Worm (Caenorhabditis elegans) whole organism, L1 larva: ENCODE data around the gene C01G10.18.
A peak's percentile ranks its signal among the peaks of the same experiment; 100 is the strongest.

Source experiments
- C16A3.4 ChIP-seq: fragments of 150-350 bp; optimal IDR thresholded peaks from 2 replicates; lab custom pipeline; 2014; ENCODE audit warnings: missing biosample characterization, missing genetic modification characterization
- alr-1 ChIP-seq: fragments of 200-800 bp; sonication (Bioruptor generic); optimal IDR thresholded peaks from 2 replicates; lab custom pipeline; 2018; ENCODE audit warnings: borderline replicate concordance, mild to moderate bottlenecking, missing genetic modification characterization, missing compliant biosample characterization
- aly-2 ChIP-seq: fragments of 150-350 bp; optimal IDR thresholded peaks from 2 replicates; lab custom pipeline; 2014; ENCODE audit warnings: missing biosample characterization, missing genetic modification characterization
- blmp-1 ChIP-seq: fragments of 150-350 bp; optimal IDR thresholded peaks from 2 replicates; lab custom pipeline; 2014; ENCODE audit warnings: missing biosample characterization, missing genetic modification characterization
- ceh-63 ChIP-seq: fragments of 200-800 bp; sonication (Bioruptor generic); optimal IDR thresholded peaks from 2 replicates; lab custom pipeline; 2018; ENCODE audit warnings: mild to moderate bottlenecking, missing genetic modification characterization, missing compliant biosample characterization
- ceh-82 ChIP-seq, 3 experiments: fragments of 150-350 bp in 1 of 3; sonication (generic microtip) in 2 of 3; optimal IDR thresholded peaks; 2 replicates each; lab custom pipeline; 2014 to 2017; ENCODE audit warnings: missing biosample characterization in 3 of 3, missing genetic modification characterization in 3 of 3
- ceh-90 ChIP-seq: sonication (generic microtip); optimal IDR thresholded peaks from 2 replicates; lab custom pipeline; 2016; ENCODE audit warnings: missing genetic modification characterization, missing compliant biosample characterization
- ces-1 ChIP-seq: fragments of 150-350 bp; optimal IDR thresholded peaks from 2 replicates; lab custom pipeline; 2014; ENCODE audit warnings: missing biosample characterization, missing genetic modification reagents, missing genetic modification characterization
- efl-1 ChIP-seq, 4 experiments: fragments of 150-350 bp; optimal IDR thresholded peaks in 3 of 4; peaks in 1 of 4; 1 replicate in 1 of 4; 2 replicates in 3 of 4; lab custom pipeline; 2014; ENCODE audit warnings: missing biosample characterization in 2 of 4, missing genetic modification characterization in 2 of 4, missing genetic modification reagents in 2 of 4
- efl-3 ChIP-seq: fragments of 200-800 bp; sonication (Bioruptor generic); optimal IDR thresholded peaks from 2 replicates; lab custom pipeline; 2018; ENCODE audit warnings: mild to moderate bottlenecking, missing genetic modification characterization, missing compliant biosample characterization
- elt-3 ChIP-seq, 6 experiments: fragments of 150-350 bp in 1 of 6; sonication (generic microtip); optimal IDR thresholded peaks; 2 replicates each; lab custom pipeline; 2017 to 2018; ENCODE audit warnings: missing biosample characterization in 6 of 6, missing genetic modification characterization in 6 of 6, inconsistent platforms in 1 of 6
- fkh-4 ChIP-seq: sonication (generic microtip); optimal IDR thresholded peaks from 2 replicates; lab custom pipeline; 2016; ENCODE audit warnings: missing compliant biosample characterization, missing genetic modification characterization, borderline replicate concordance
- fos-1 ChIP-seq: fragments of 150-350 bp; optimal IDR thresholded peaks from 2 replicates; lab custom pipeline; 2014; ENCODE audit warnings: missing biosample characterization, missing genetic modification characterization
- grh-1 ChIP-seq: fragments of 200-800 bp; sonication (Bioruptor generic); IDR thresholded peaks from 2 replicates; pipeline ENCODE4 v1.3.6; 2022; ENCODE audit warnings: missing genetic modification reagents, missing genetic modification characterization, missing compliant biosample characterization
- lin-14 ChIP-seq: fragments of 200-800 bp; sonication (Bioruptor generic); optimal IDR thresholded peaks from 2 replicates; lab custom pipeline; 2018; ENCODE audit warnings: mild to moderate bottlenecking, missing genetic modification characterization, moderate library complexity, missing compliant biosample characterization
- lin-15B ChIP-seq: fragments of 150-350 bp; sonication (generic microtip); optimal IDR thresholded peaks from 3 replicates; lab custom pipeline; 2014; ENCODE audit warnings: missing biosample characterization, missing genetic modification characterization
- lin-35 ChIP-seq, 2 experiments: fragments of 150-350 bp; optimal IDR thresholded peaks; 2 replicates each; lab custom pipeline; 2014; ENCODE audit warnings: missing biosample characterization in 2 of 2, missing genetic modification characterization in 2 of 2, missing genetic modification reagents in 2 of 2
- lin-39 ChIP-seq: fragments of 150-350 bp; optimal IDR thresholded peaks from 2 replicates; lab custom pipeline; 2014; ENCODE audit warnings: missing biosample characterization, missing genetic modification reagents, missing genetic modification characterization
- lsy-2 ChIP-seq, 2 experiments: fragments of 150-350 bp; optimal IDR thresholded peaks; 2 replicates each; lab custom pipeline; 2014; ENCODE audit warnings: missing biosample characterization in 2 of 2, missing genetic modification characterization in 2 of 2
- mdl-1 ChIP-seq, 2 experiments: fragments of 150-350 bp; optimal IDR thresholded peaks; 2 replicates each; lab custom pipeline; 2014 to 2017; ENCODE audit warnings: missing biosample characterization in 2 of 2, missing genetic modification characterization in 2 of 2, inconsistent platforms in 1 of 2
- mef-2 ChIP-seq: fragments of 150-350 bp; optimal IDR thresholded peaks from 2 replicates; lab custom pipeline; 2014; ENCODE audit warnings: missing biosample characterization, missing genetic modification characterization
- mep-1 ChIP-seq: fragments of 150-350 bp; optimal IDR thresholded peaks from 2 replicates; lab custom pipeline; 2014; ENCODE audit warnings: missing biosample characterization, missing genetic modification characterization
- nhr-11 ChIP-seq: fragments of 150-350 bp; optimal IDR thresholded peaks from 2 replicates; lab custom pipeline; 2014; ENCODE audit warnings: missing biosample characterization, missing genetic modification characterization
- nhr-19 ChIP-seq: fragments of 200-800 bp; sonication (Bioruptor generic); conservative IDR thresholded peaks from 2 replicates; pipeline ENCODE4 v1.3.6; 2022; ENCODE audit warnings: missing genetic modification characterization, missing compliant biosample characterization
- nhr-237 ChIP-seq: fragments of 150-350 bp; optimal IDR thresholded peaks from 2 replicates; lab custom pipeline; 2014; ENCODE audit warnings: missing biosample characterization, missing genetic modification characterization
- nhr-71 ChIP-seq: sonication (generic microtip); optimal IDR thresholded peaks from 2 replicates; lab custom pipeline; 2016; ENCODE audit warnings: mild to moderate bottlenecking, missing genetic modification characterization, moderate library complexity, missing compliant biosample characterization
- nhr-77 ChIP-seq: fragments of 150-350 bp; optimal IDR thresholded peaks from 2 replicates; lab custom pipeline; 2014; ENCODE audit warnings: missing biosample characterization, missing genetic modification characterization
- nhr-84 ChIP-seq: sonication (generic microtip); optimal IDR thresholded peaks from 2 replicates; lab custom pipeline; 2017; ENCODE audit warnings: missing biosample characterization, missing genetic modification characterization
- nhr-85 ChIP-seq: sonication (generic microtip); peaks from one replicate; lab custom pipeline; 2016; ENCODE audit warnings: missing genetic modification characterization, inconsistent platforms, missing compliant biosample characterization
- nhr-90 ChIP-seq: sonication (generic microtip); optimal IDR thresholded peaks from 2 replicates; lab custom pipeline; 2016; ENCODE audit warnings: mild to moderate bottlenecking, missing genetic modification characterization, missing compliant biosample characterization; ENCODE audit not compliant: poor library complexity
- pag-3 ChIP-seq: sonication (generic microtip); optimal IDR thresholded peaks from 2 replicates; lab custom pipeline; 2017; ENCODE audit warnings: missing genetic modification characterization, mild to moderate bottlenecking, missing compliant biosample characterization, antibody characterized with exemption, borderline replicate concordance; ENCODE audit not compliant: insufficient read depth
- pax-3 ChIP-seq: fragments of 200-800 bp; sonication (Bioruptor generic); optimal IDR thresholded peaks from 2 replicates; lab custom pipeline; 2018; ENCODE audit warnings: mild to moderate bottlenecking, missing genetic modification characterization, moderate library complexity, missing compliant biosample characterization
- pqm-1 ChIP-seq: sonication (generic microtip); optimal IDR thresholded peaks from 3 replicates; lab custom pipeline; 2017; ENCODE audit warnings: missing biosample characterization, missing genetic modification characterization
- rnt-1 ChIP-seq: sonication (generic microtip); optimal IDR thresholded peaks from 2 replicates; lab custom pipeline; 2016; ENCODE audit warnings: mild to moderate bottlenecking, missing genetic modification characterization, moderate library complexity, missing compliant biosample characterization
- snpc-4 ChIP-seq: fragments of 150-350 bp; optimal IDR thresholded peaks from 2 replicates; lab custom pipeline; 2014; ENCODE audit warnings: missing biosample characterization, missing genetic modification characterization
- snu-23 ChIP-seq: sonication (generic microtip); optimal IDR thresholded peaks from 2 replicates; lab custom pipeline; 2016; ENCODE audit warnings: missing genetic modification characterization, missing compliant biosample characterization
- sox-4 ChIP-seq: sonication (generic microtip); optimal IDR thresholded peaks from 2 replicates; lab custom pipeline; 2016; ENCODE audit warnings: missing genetic modification characterization, missing compliant biosample characterization
- sup-37 ChIP-seq: fragments of 200-800 bp; sonication (Bioruptor generic); optimal IDR thresholded peaks from 2 replicates; lab custom pipeline; 2018; ENCODE audit warnings: mild to moderate bottlenecking, missing genetic modification characterization, missing compliant biosample characterization
- swsn-7 ChIP-seq: sonication (generic microtip); optimal IDR thresholded peaks from 2 replicates; lab custom pipeline; 2016; ENCODE audit warnings: missing genetic modification characterization, missing compliant biosample characterization
- tbx-2 ChIP-seq: sonication (generic microtip); optimal IDR thresholded peaks from 2 replicates; lab custom pipeline; 2016; ENCODE audit warnings: missing genetic modification characterization, missing compliant biosample characterization
- tlp-1 ChIP-seq: fragments of 150-350 bp; optimal IDR thresholded peaks from 2 replicates; lab custom pipeline; 2014; ENCODE audit warnings: missing biosample characterization, missing genetic modification characterization
- unc-30 ChIP-seq: sonication (generic microtip); optimal IDR thresholded peaks from 2 replicates; lab custom pipeline; 2017; ENCODE audit warnings: missing biosample characterization, missing genetic modification characterization
- unc-62 ChIP-seq: fragments of 150-350 bp; optimal IDR thresholded peaks from 2 replicates; lab custom pipeline; 2014; ENCODE audit warnings: missing biosample characterization, missing genetic modification reagents, missing genetic modification characterization
- unc-86 ChIP-seq: sonication (generic microtip); optimal IDR thresholded peaks from 2 replicates; lab custom pipeline; 2016; ENCODE audit warnings: missing genetic modification characterization, missing compliant biosample characterization
- unc-98 ChIP-seq: fragments of 200-800 bp; sonication (Bioruptor generic); IDR thresholded peaks from 2 replicates; pipeline ENCODE4 v1.3.6; 2022; ENCODE audit warnings: missing genetic modification characterization, missing compliant biosample characterization
- vab-15 ChIP-seq: sonication (generic microtip); optimal IDR thresholded peaks from 2 replicates; lab custom pipeline; 2017; ENCODE audit warnings: missing genotype, mild to moderate bottlenecking, missing genetic modification characterization, missing compliant biosample characterization
- xbp-1 ChIP-seq: sonication (generic microtip); optimal IDR thresholded peaks from 2 replicates; lab custom pipeline; 2016; ENCODE audit warnings: missing genetic modification characterization, missing compliant biosample characterization
- zip-4 ChIP-seq: fragments of 200-800 bp; sonication (Bioruptor generic); optimal IDR thresholded peaks from 2 replicates; lab custom pipeline; 2018; ENCODE audit warnings: mild to moderate bottlenecking, missing genetic modification characterization, moderate library complexity, missing compliant biosample characterization

The C01G10.18 gene

ce11 chrV:15063987-15064386, 24.5 kb downstream of the C01G10.18 start, which contains the start of gene rap-2:
rap-2 (minus strand) TSS chrV:15064087.
- TF ChIP-seq ceh-90 (tag; lab: Kevin White, UChicago) (no peak), efl-1 (optimal IDR thresholded peaks at IDR 0.05; lab: Kevin White, UChicago) (no peak), efl-1 (GFP tag; optimal IDR thresholded peaks at IDR 0.05 in 1 of 2; lab: Kevin White, UChicago) (no peak), ces-1 (GFP tag; lab: Kevin White, UChicago) (no peak), blmp-1 (tag; lab: Kevin White, UChicago) (peak; percentile 54), tbx-2 (tag; lab: Kevin White, UChicago) (no peak), efl-3 (no peak)

- TF ChIP-seq nhr-19 (GFP tag; lab: Robert Waterston, UW): no peak
- TF ChIP-seq, all 84 proteins: peak for 0
Observed at ce11 chrV:15060595-15060994, 27.9 kb downstream of the C01G10.18 start.

DNA sequence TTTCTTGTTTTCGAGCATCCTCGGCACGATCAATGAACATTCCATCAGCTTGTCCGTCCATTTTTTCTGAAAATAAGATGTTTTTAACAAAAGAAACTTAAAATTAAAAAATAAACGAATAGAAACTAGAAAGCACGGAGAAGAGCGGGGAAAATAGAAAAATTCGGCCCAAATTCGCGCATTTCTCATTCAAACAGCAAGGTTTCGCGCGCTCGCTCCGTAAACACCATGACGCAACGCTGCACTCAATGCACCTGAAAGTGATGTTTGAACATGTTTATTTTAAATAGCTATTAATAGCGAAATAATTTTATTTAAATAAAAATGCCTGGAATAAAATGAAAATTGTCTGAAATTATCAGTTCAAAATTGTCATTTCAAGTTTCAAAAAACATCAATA, 29.0 kb downstream of the C01G10.18 start, which contains the start of the genes mcm-3 and C25D7.15:
mcm-3 (minus strand) TSS at position 66 of the 400 bp plus-strand sequence.
C25D7.15 (plus strand) TSS at position 275 of the 400 bp plus-strand sequence.
- TF ChIP-seq mef-2 (tag; lab: Kevin White, UChicago) (no peak), vab-15 (no peak), alr-1 (tag; lab: Kevin White, UChicago) (no peak), unc-98 (no peak), fos-1 (tag; lab: Kevin White, UChicago) (no peak), lin-39 (tag; lab: Kevin White, UChicago) (no peak), pax-3 (tag; lab: Kevin White, UChicago) (no peak), snpc-4 (tag; lab: Kevin White, UChicago) (no peak), grh-1 (GFP tag; lab: Robert Waterston, UW) (no peak), xbp-1 (tag; lab: Kevin White, UChicago) (no peak), rnt-1 (tag; lab: Kevin White, UChicago) (peak; percentile 31), lin-14 (GFP tag; lab: Kevin White, UChicago) (no peak), nhr-85 (tag; lab: Kevin White, UChicago) (peak; percentile 38), fkh-4 (tag; lab: Kevin White, UChicago) (no peak), lin-15B (tag; lab: Kevin White, UChicago) (peak; percentile 13), nhr-84 (tag; lab: Kevin White, UChicago) (no peak), tlp-1 (tag; lab: Kevin White, UChicago) (no peak), aly-2 (no peak), zip-4 (no peak), nhr-90 (tag; lab: Kevin White, UChicago) (peak; percentile 41), sox-4 (tag; lab: Kevin White, UChicago) (no peak), unc-86 (tag; lab: Kevin White, UChicago) (no peak), lin-35 (GFP tag; optimal IDR thresholded peaks at IDR 0.05; lab: Kevin White, UChicago) (peak; percentile 71 to 90), lsy-2 (tag; optimal IDR thresholded peaks at IDR 0.05; lab: Kevin White, UChicago) (peak; percentile 17 to 47), nhr-71 (tag; lab: Kevin White, UChicago) (peak; percentile 55), ces-1 (GFP tag; lab: Kevin White, UChicago) (no peak), mep-1 (tag; lab: Kevin White, UChicago) (peak; percentile 49), nhr-237 (tag; lab: Kevin White, UChicago) (no peak), efl-1 (optimal IDR thresholded peaks at IDR 0.05; lab: Kevin White, UChicago) (peak; percentile 67 to 87), efl-1 (GFP tag; optimal IDR thresholded peaks at IDR 0.05 in 1 of 2; lab: Kevin White, UChicago) (peak; percentile 88 to 98), C16A3.4 (tag; lab: Kevin White, UChicago) (peak; percentile 34), elt-3 (tag; optimal IDR thresholded peaks at IDR 0.05; lab: Kevin White, UChicago) (peak in 1 of 6 experiments; percentile 8), swsn-7 (tag; lab: Kevin White, UChicago) (peak; percentile 26), unc-62 (no peak), ceh-82 (tag; optimal IDR thresholded peaks at IDR 0.05; lab: Kevin White, UChicago) (no peak), ceh-63 (GFP tag; lab: Kevin White, UChicago) (no peak), nhr-11 (tag; lab: Kevin White, UChicago) (no peak), sup-37 (GFP tag; lab: Kevin White, UChicago) (no peak), pag-3 (tag; lab: Kevin White, UChicago) (no peak), mdl-1 (tag; optimal IDR thresholded peaks at IDR 0.05; lab: Kevin White, UChicago) (no peak), efl-3 (no peak), snu-23 (peak; percentile 49), unc-30 (no peak), nhr-77 (no peak), pqm-1 (no peak)
